Worm (Caenorhabditis elegans) whole organism, dauer: ENCODE results near the gene T28C6.11.

Experiments
- unc-62 ChIP-seq: sonication (generic microtip); optimal IDR thresholded peaks from 2 replicates; lab custom pipeline; 2017; ENCODE audit warnings: missing biosample characterization, missing genetic modification reagents, missing genetic modification characterization

Gene T28C6.11

ce11 chrIV:8807327-8807726 is 32.7 kb downstream of the T28C6.11 start:
- no peak for TF ChIP-seq unc-62 (GFP tag; lab: Kevin White, UChicago)

ce11 chrIV:8798255-8798654 is 41.8 kb downstream of the T28C6.11 start, which contains the start of gene clec-182:
TSS of gene clec-182 (minus strand) at chrIV:8798355.
- TF ChIP-seq unc-62 (GFP tag; lab: Kevin White, UChicago): no peak

- no peak for TF ChIP-seq unc-62 (GFP tag; lab: Kevin White, UChicago)
These were observed 43.8 kb downstream of the T28C6.11 start for ce11 chrIV:8796246-8796645.

ce11 chrIV:8794895-8795665 is 45.0 kb downstream of the T28C6.11 start:
- no peak for TF ChIP-seq unc-62 (GFP tag; lab: Kevin White, UChicago)

- no peak for TF ChIP-seq unc-62 (GFP tag; lab: Kevin White, UChicago)
These were observed 46.8 kb downstream of the T28C6.11 start for ce11 chrIV:8793223-8793622.

ce11 chrIV:8792808-8793207 is 47.3 kb downstream of the T28C6.11 start, which contains the start of gene C33D9.3:
TSS of gene C33D9.3 (minus strand) at chrIV:8792908.
- no peak for TF ChIP-seq unc-62 (GFP tag; lab: Kevin White, UChicago)

ce11 chrIV:8790144-8790543 is 49.9 kb downstream of the T28C6.11 start, which contains the start of gene sru-35:
TSS of gene sru-35 (minus strand) at chrIV:8790244.
- TF ChIP-seq unc-62 (GFP tag; lab: Kevin White, UChicago): no peak
